Fruit fly (Drosophila melanogaster) whole organism, embryonic: ENCODE results near the gene Bgb.
A peak's percentile ranks its signal among the peaks of the same experiment; 100 is the strongest.

Source experiments
- Aef1 ChIP-seq: fragments of 200-800 bp; sonication (Bioruptor generic); IDR thresholded peaks from 3 replicates; pipeline ENCODE4 v1.3.6; 2022; ENCODE audit warnings: missing biosample characterization, missing genetic modification characterization
- BEAF-32 ChIP-seq: fragments of 200-800 bp; sonication (Bioruptor generic); optimal IDR thresholded peaks from 3 replicates; lab custom pipeline; 2017; ENCODE audit warnings: missing biosample characterization, missing genetic modification characterization, mild to moderate bottlenecking, moderate library complexity, missing genetic modification reagents
- CG10431 ChIP-seq: fragments of 200-800 bp; sonication (Bioruptor generic); optimal IDR thresholded peaks from 3 replicates; lab custom pipeline; 2018; ENCODE audit warnings: missing biosample characterization, mild to moderate bottlenecking, missing genetic modification characterization
- CG11398 ChIP-seq: fragments of 200-800 bp; sonication (Bioruptor generic); optimal IDR thresholded peaks from 2 replicates; lab custom pipeline; 2016; ENCODE audit warnings: missing biosample characterization, missing genetic modification characterization
- CG15601 ChIP-seq: fragments of 200-800 bp; sonication (Bioruptor generic); optimal IDR thresholded peaks from 3 replicates; lab custom pipeline; 2019; ENCODE audit warnings: missing biosample characterization, mild to moderate bottlenecking, missing genetic modification characterization, moderate library complexity
- CG16815 ChIP-seq: fragments of 200-800 bp; sonication (Bioruptor generic); optimal IDR thresholded peaks from 3 replicates; lab custom pipeline; 2017; ENCODE audit warnings: missing biosample characterization, mild to moderate bottlenecking, missing genetic modification characterization
- CG16863 ChIP-seq: fragments of 200-800 bp; sonication (Bioruptor generic); optimal IDR thresholded peaks from 3 replicates; lab custom pipeline; 2016; ENCODE audit warnings: missing biosample characterization, missing genetic modification characterization
- CG3065 ChIP-seq: fragments of 200-800 bp; sonication (Bioruptor generic); optimal IDR thresholded peaks from 2 replicates; lab custom pipeline; 2016; ENCODE audit warnings: missing biosample characterization, missing genetic modification characterization
- CG42726 ChIP-seq: fragments of 200-800 bp; sonication (Bioruptor generic); IDR thresholded peaks from 2 replicates; pipeline ENCODE4 v1.3.6; 2022; ENCODE audit warnings: missing biosample characterization, missing genetic modification characterization; ENCODE audit not compliant: partially characterized antibody
- CG5245 ChIP-seq: fragments of 200-800 bp; sonication (Bioruptor generic); optimal IDR thresholded peaks from 3 replicates; lab custom pipeline; 2016; ENCODE audit warnings: missing biosample characterization, missing genetic modification characterization
- CG6175 ChIP-seq: fragments of 200-800 bp; sonication (Bioruptor generic); IDR thresholded peaks from 3 replicates; pipeline ENCODE4 v1.3.6; 2022; ENCODE audit warnings: missing biosample characterization, missing genetic modification characterization
- CG7839 ChIP-seq: fragments of 200-800 bp; sonication (Bioruptor generic); optimal IDR thresholded peaks from 3 replicates; lab custom pipeline; 2018; ENCODE audit warnings: missing biosample characterization, mild to moderate bottlenecking, missing genetic modification characterization, moderate library complexity
- D ChIP-seq, 2 experiments: fragments of 200-800 bp in 1 of 2; fragments of >200 bp in 1 of 2; sonication (Bioruptor generic) in 1 of 2; optimal IDR thresholded peaks; 2 replicates in 1 of 2; 3 replicates in 1 of 2; lab custom pipeline; 2017; ENCODE audit warnings: mild to moderate bottlenecking in 1 of 2, missing biosample characterization in 1 of 2, missing genetic modification characterization in 1 of 2, missing genetic modification reagents in 1 of 2
- D19B ChIP-seq: fragments of 200-800 bp; sonication (Bioruptor generic); optimal IDR thresholded peaks from 2 replicates; lab custom pipeline; 2017; ENCODE audit warnings: missing biosample characterization, mild to moderate bottlenecking, missing genetic modification characterization
- Fer2 ChIP-seq: fragments of 200-800 bp; sonication (Bioruptor generic); optimal IDR thresholded peaks from 2 replicates; lab custom pipeline; 2018; ENCODE audit warnings: missing biosample characterization, mild to moderate bottlenecking, missing genetic modification characterization, moderate library complexity
- Fer3 ChIP-seq: fragments of 200-800 bp; sonication (Bioruptor generic); optimal IDR thresholded peaks from 2 replicates; lab custom pipeline; 2018; ENCODE audit warnings: missing biosample characterization, mild to moderate bottlenecking, missing genetic modification characterization, moderate library complexity
- GATAe ChIP-seq: fragments of 200-800 bp; sonication (Bioruptor generic); conservative IDR thresholded peaks from 2 replicates; pipeline ENCODE4 v1.3.6; 2022; ENCODE audit warnings: missing biosample characterization, missing genetic modification characterization
- HLH54F ChIP-seq: fragments of 200-800 bp; sonication (Bioruptor generic); optimal IDR thresholded peaks from 3 replicates; lab custom pipeline; 2016; ENCODE audit warnings: missing biosample characterization, missing genetic modification characterization
- Hr3 ChIP-seq: fragments of 200-800 bp; sonication (Bioruptor generic); optimal IDR thresholded peaks from 3 replicates; lab custom pipeline; 2016; ENCODE audit warnings: missing biosample characterization, missing genetic modification characterization
- Hsf ChIP-seq: fragments of 200-800 bp; sonication (Bioruptor generic); optimal IDR thresholded peaks from 3 replicates; lab custom pipeline; 2016; ENCODE audit warnings: missing biosample characterization, missing genetic modification characterization
- Lhr ChIP-seq: fragments of 200-800 bp; sonication (Bioruptor generic); optimal IDR thresholded peaks from 3 replicates; lab custom pipeline; 2017; ENCODE audit warnings: mild to moderate bottlenecking, missing biosample characterization, missing genetic modification reagents, missing genetic modification characterization
- Mes4 ChIP-seq: fragments of 200-800 bp; sonication (Bioruptor generic); optimal IDR thresholded peaks from 2 replicates; lab custom pipeline; 2016; ENCODE audit warnings: missing biosample characterization, missing genetic modification characterization
- NC2β ChIP-seq: fragments of 200-800 bp; sonication (Bioruptor generic); optimal IDR thresholded peaks from 2 replicates; lab custom pipeline; 2016; ENCODE audit warnings: missing biosample characterization, missing genetic modification characterization
- Rx ChIP-seq: fragments of 200-800 bp; sonication (Bioruptor generic); IDR thresholded peaks from 2 replicates; pipeline ENCODE4 v1.3.6; 2022; ENCODE audit warnings: missing biosample characterization, missing genetic modification characterization
- Scr ChIP-seq: fragments of 200-800 bp; sonication (Bioruptor generic); IDR thresholded peaks from 2 replicates; pipeline ENCODE4 v1.3.6; 2022; ENCODE audit warnings: missing biosample characterization, missing genetic modification characterization; ENCODE audit not compliant: partially characterized antibody
- Side ChIP-seq: fragments of 200-800 bp; sonication (Bioruptor generic); optimal IDR thresholded peaks from 2 replicates; lab custom pipeline; 2016; ENCODE audit warnings: missing biosample characterization, missing genetic modification characterization
- Six4 ChIP-seq: fragments of 200-800 bp; sonication (Bioruptor generic); optimal IDR thresholded peaks from 2 replicates; lab custom pipeline; 2016; ENCODE audit warnings: missing biosample characterization, missing genetic modification characterization
- Ssrp ChIP-seq: fragments of 200-800 bp; sonication (Bioruptor generic); optimal IDR thresholded peaks from 2 replicates; lab custom pipeline; 2018; ENCODE audit warnings: missing biosample characterization, mild to moderate bottlenecking, missing genetic modification characterization, moderate library complexity
- aop ChIP-seq: fragments of 200-800 bp; sonication (Bioruptor generic); IDR thresholded peaks from 2 replicates; pipeline ENCODE4 v1.3.6; 2022; ENCODE audit warnings: missing biosample characterization, missing genetic modification characterization
- br ChIP-seq: fragments of >200 bp; optimal IDR thresholded peaks from 2 replicates; lab custom pipeline; 2017
- caup ChIP-seq: fragments of 200-800 bp; sonication (Bioruptor generic); optimal IDR thresholded peaks from 3 replicates; lab custom pipeline; 2017; ENCODE audit warnings: missing biosample characterization, mild to moderate bottlenecking, missing genetic modification characterization, moderate library complexity; ENCODE audit not compliant: severe bottlenecking
- chif ChIP-seq, 2 experiments: fragments of 200-800 bp; sonication (Bioruptor generic); optimal IDR thresholded peaks; 3 replicates each; lab custom pipeline; 2016; ENCODE audit warnings: missing biosample characterization in 2 of 2, missing genetic modification characterization in 2 of 2
- chm ChIP-seq: fragments of 200-800 bp; sonication (Bioruptor generic); IDR thresholded peaks from 2 replicates; pipeline ENCODE4 v1.3.6; 2022; ENCODE audit warnings: missing biosample characterization, missing genetic modification characterization
- cwo ChIP-seq: fragments of 200-800 bp; sonication (Bioruptor generic); optimal IDR thresholded peaks from 3 replicates; lab custom pipeline; 2017; ENCODE audit warnings: missing biosample characterization, missing genetic modification characterization, mild to moderate bottlenecking, moderate library complexity, missing genetic modification reagents
- dpn ChIP-seq, 2 experiments: fragments of 200-800 bp; sonication (Bioruptor generic); optimal IDR thresholded peaks; 3 replicates each; lab custom pipeline; 2016; ENCODE audit warnings: missing biosample characterization in 2 of 2, missing genetic modification characterization in 2 of 2
- fd3F ChIP-seq: fragments of 200-800 bp; sonication (Bioruptor generic); optimal IDR thresholded peaks from 2 replicates; lab custom pipeline; 2018; ENCODE audit warnings: missing biosample characterization, mild to moderate bottlenecking, missing genetic modification characterization, moderate library complexity
- her ChIP-seq: fragments of 200-800 bp; sonication (Bioruptor generic); optimal IDR thresholded peaks from 2 replicates; lab custom pipeline; 2016; ENCODE audit warnings: missing biosample characterization, missing genetic modification characterization
- jigr1 ChIP-seq: fragments of 200-800 bp; sonication (Bioruptor generic); IDR thresholded peaks from 3 replicates; pipeline ENCODE4 v1.3.6; 2022; ENCODE audit warnings: missing biosample characterization, missing genetic modification characterization
- kni ChIP-seq: fragments of 200-800 bp; sonication (Bioruptor generic); optimal IDR thresholded peaks from 3 replicates; lab custom pipeline; 2017; ENCODE audit warnings: mild to moderate bottlenecking, missing biosample characterization, missing genetic modification reagents, missing genetic modification characterization
- lov ChIP-seq, 2 experiments: fragments of 200-800 bp in 1 of 2; fragments of >200 bp in 1 of 2; sonication (Bioruptor generic) in 1 of 2; IDR thresholded peaks in 1 of 2; optimal IDR thresholded peaks in 1 of 2; 2 replicates in 1 of 2; 3 replicates in 1 of 2; pipeline versions ENCODE4 v1.3.6 to Lab custom; 2017 to 2022; ENCODE audit warnings: missing biosample characterization in 1 of 2, missing genetic modification characterization in 1 of 2
- mam ChIP-seq: fragments of 200-800 bp; sonication (Bioruptor generic); optimal IDR thresholded peaks from 3 replicates; lab custom pipeline; 2016; ENCODE audit warnings: missing biosample characterization, missing genetic modification characterization
- pros ChIP-seq: fragments of 200-800 bp; sonication (Bioruptor generic); optimal IDR thresholded peaks from 3 replicates; lab custom pipeline; 2019; ENCODE audit warnings: missing biosample characterization, mild to moderate bottlenecking, missing genetic modification characterization, moderate library complexity
- salm ChIP-seq: fragments of 200-800 bp; sonication (Bioruptor generic); optimal IDR thresholded peaks from 2 replicates; lab custom pipeline; 2018; ENCODE audit warnings: missing biosample characterization, mild to moderate bottlenecking, missing genetic modification characterization
- sqz ChIP-seq: fragments of 200-800 bp; sonication (Bioruptor generic); optimal IDR thresholded peaks from 3 replicates; lab custom pipeline; 2018; ENCODE audit warnings: missing biosample characterization, mild to moderate bottlenecking, missing genetic modification characterization
- ssp ChIP-seq: fragments of 200-800 bp; sonication (Bioruptor generic); IDR thresholded peaks from 2 replicates; pipeline ENCODE4 v1.3.6; 2022; ENCODE audit warnings: missing biosample characterization, missing genetic modification characterization
- tap ChIP-seq: fragments of 200-800 bp; optimal IDR thresholded peaks from 3 replicates; lab custom pipeline; 2019; ENCODE audit warnings: missing biosample characterization, mild to moderate bottlenecking, missing genetic modification characterization, moderate library complexity
- tin ChIP-seq: fragments of 200-800 bp; sonication (Bioruptor generic); optimal IDR thresholded peaks from 3 replicates; lab custom pipeline; 2016; ENCODE audit warnings: missing biosample characterization, missing genetic modification characterization
- twi ChIP-seq: fragments of 200-800 bp; optimal IDR thresholded peaks from 2 replicates; lab custom pipeline; 2019; ENCODE audit warnings: missing biosample characterization, mild to moderate bottlenecking, missing genetic modification characterization, moderate library complexity

The Bgb gene

dm6 chr3L:1639185-1639812 is at the start of gene Bgb, which contains the start of gene Mettl2 (continued):
- TF ChIP-seq CG5245 (peak; percentile 65), pros (GFP tag; lab: Kevin White, UChicago) (no peak), NC2β (peak; percentile 63), tin (GFP tag; lab: Kevin White, UChicago) (peak; percentile 86), Ssrp (tag; lab: Kevin White, UChicago) (peak; percentile 73), CG16863 (peak; percentile 49), chif (GFP tag; optimal IDR thresholded peaks at IDR 0.05; lab: Kevin White, UChicago) (peak; percentile 70 to 84), CG3065 (GFP tag; lab: Kevin White, UChicago) (peak; percentile 0), her (peak; percentile 46), mam (GFP tag; lab: Kevin White, UChicago) (peak; percentile 90), CG15601 (tag; lab: Kevin White, UChicago) (no peak), Fer2 (tag; lab: Kevin White, UChicago) (peak; percentile 74), ssp (GFP tag; lab: Robert Waterston, UW) (peak; percentile 75), salm (tag; lab: Kevin White, UChicago) (no peak), Side (GFP tag; lab: Kevin White, UChicago) (peak; percentile 72), caup (GFP tag; lab: Kevin White, UChicago) (peak; percentile 53), fd3F (GFP tag; lab: Kevin White, UChicago) (peak; percentile 61), Hr3 (GFP tag; lab: Kevin White, UChicago) (peak; percentile 80), jigr1 (GFP tag; lab: Robert Waterston, UW) (peak; percentile 71; the same call in 2 of the 3 replicates), sqz (GFP tag; lab: Kevin White, UChicago) (no peak), Aef1 (GFP tag; lab: Robert Waterston, UW) (peak; percentile 85), Fer3 (peak; percentile 77), br (lab: Kevin White, UChicago) (no peak), CG7839 (tag; lab: Kevin White, UChicago) (peak; percentile 84), Lhr (GFP tag; lab: Kevin White, UChicago) (no peak), Hsf (GFP tag; lab: Kevin White, UChicago) (peak; percentile 88), GATAe (GFP tag; lab: Robert Waterston, UW) (peak; percentile 70), CG10431 (GFP tag; lab: Kevin White, UChicago) (no peak), BEAF-32 (GFP tag; lab: Kevin White, UChicago) (peak; percentile 89), tap (tag; lab: Kevin White, UChicago) (no peak), CG42726 (no peak), Six4 (GFP tag; lab: Kevin White, UChicago) (peak; percentile 63), CG16815 (GFP tag; lab: Kevin White, UChicago) (peak; percentile 66), lov (optimal IDR thresholded peaks at IDR 0.05; lab: Kevin White, UChicago) (no peak), lov (GFP tag; IDR thresholded peaks at IDR 0.05; lab: Robert Waterston, UW) (0 out of 3 replicates have a peak, but pooled peaks have one; percentile 29), chm (0 out of 2 replicates have a peak, but pooled peaks have one; percentile 35), D (optimal IDR thresholded peaks at IDR 0.05; lab: Kevin White, UChicago) (no peak), D (GFP tag; optimal IDR thresholded peaks at IDR 0.05; lab: Kevin White, UChicago) (peak; percentile 46), Mes4 (GFP tag; lab: Kevin White, UChicago) (peak; percentile 36), Scr (GFP tag; lab: Robert Waterston, UW) (peak; percentile 90), HLH54F (GFP tag; lab: Kevin White, UChicago) (peak; percentile 81), twi (tag; lab: Kevin White, UChicago) (peak; percentile 59), cwo (GFP tag; lab: Kevin White, UChicago) (peak; percentile 53), CG11398 (GFP tag; lab: Kevin White, UChicago) (no peak), CG6175 (GFP tag; lab: Robert Waterston, UW) (peak; percentile 61; the same call in 1 of the 3 replicates), aop (GFP tag; lab: Robert Waterston, UW) (no peak), D19B (GFP tag; lab: Kevin White, UChicago) (peak; percentile 63), dpn (GFP tag; optimal IDR thresholded peaks at IDR 0.05; lab: Kevin White, UChicago) (peak; percentile 79 to 81), kni (GFP tag; lab: Kevin White, UChicago) (peak; percentile 25), Rx (GFP tag; lab: Robert Waterston, UW) (peak; percentile 69)
